Worm (Caenorhabditis elegans) whole organism, L2 larva: ENCODE data around the gene apc-11.

Experiments used
- C34F6.9 ChIP-seq: fragments of 150-350 bp; optimal IDR thresholded peaks from 2 replicates; lab custom pipeline; 2014; ENCODE audit warnings: missing biosample characterization, missing genetic modification characterization
- dmd-4 ChIP-seq: sonication (generic microtip); optimal IDR thresholded peaks from 2 replicates; lab custom pipeline; 2017; ENCODE audit warnings: missing biosample characterization, missing genetic modification characterization
- elt-1 ChIP-seq: fragments of 150-350 bp; optimal IDR thresholded peaks from 2 replicates; lab custom pipeline; 2014; ENCODE audit warnings: missing biosample characterization, missing genetic modification characterization
- lin-39 ChIP-seq: fragments of 150-350 bp; optimal IDR thresholded peaks from 2 replicates; lab custom pipeline; 2014; ENCODE audit warnings: missing biosample characterization, missing genetic modification reagents, missing genetic modification characterization
- mdl-1 ChIP-seq, 2 experiments: fragments of 150-350 bp in 1 of 2; sonication (generic microtip) in 1 of 2; optimal IDR thresholded peaks; 2 replicates each; lab custom pipeline; 2017; ENCODE audit warnings: missing biosample characterization in 2 of 2, missing genetic modification characterization in 2 of 2
- nhr-23 ChIP-seq: fragments of 150-350 bp; optimal IDR thresholded peaks from 2 replicates; lab custom pipeline; 2014; ENCODE audit warnings: missing biosample characterization, missing genetic modification reagents, missing genetic modification characterization
- nhr-237 ChIP-seq: fragments of 150-350 bp; optimal IDR thresholded peaks from 2 replicates; lab custom pipeline; 2014; ENCODE audit warnings: missing biosample characterization, missing genetic modification characterization
- nhr-77 ChIP-seq: fragments of 150-350 bp; optimal IDR thresholded peaks from 2 replicates; lab custom pipeline; 2014; ENCODE audit warnings: missing biosample characterization, missing genetic modification characterization
- skn-1 ChIP-seq: sonication (generic microtip); optimal IDR thresholded peaks from 2 replicates; lab custom pipeline; 2017; ENCODE audit warnings: missing biosample characterization, missing genetic modification characterization
- snpc-4 ChIP-seq: fragments of 150-350 bp; optimal IDR thresholded peaks from 2 replicates; lab custom pipeline; 2014; ENCODE audit warnings: missing biosample characterization, missing genetic modification characterization
- zag-1 ChIP-seq: fragments of 150-350 bp; optimal IDR thresholded peaks from 2 replicates; lab custom pipeline; 2014; ENCODE audit warnings: missing biosample characterization, missing genetic modification characterization

DNA sequence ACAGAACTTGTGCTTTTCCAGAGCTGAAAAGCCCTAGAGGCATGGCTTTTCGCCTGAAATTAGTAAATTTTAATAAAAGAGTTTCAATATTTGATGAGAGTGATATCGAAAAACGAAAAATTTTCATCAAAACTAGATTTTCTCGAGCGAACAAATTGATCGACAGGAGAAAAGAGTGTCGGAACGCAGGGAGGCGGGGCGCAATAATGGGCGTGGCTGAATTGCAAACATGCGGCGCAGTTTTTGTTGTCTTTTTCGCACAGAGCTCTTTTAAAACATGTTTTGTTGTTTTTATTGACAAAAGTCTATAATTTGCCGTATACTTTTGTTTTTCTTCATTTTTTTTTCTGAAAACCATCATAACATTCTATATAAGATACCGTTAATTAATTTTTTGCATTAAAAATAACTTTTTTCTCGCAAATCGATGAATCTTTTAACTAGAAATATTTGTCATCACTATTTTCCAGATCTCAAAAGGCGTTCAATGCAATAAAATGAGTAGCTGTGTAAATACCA is 15.8 kb downstream of the apc-11 start, which contains the start of the genes sel-5 and wdr-48:
- TF ChIP-seq nhr-237 (tag; lab: Kevin White, UChicago), result no peak
- TF ChIP-seq mdl-1 (tag; optimal IDR thresholded peaks at IDR 0.05; lab: Kevin White, UChicago), result no peak
- no peak for TF ChIP-seq nhr-23
- no peak for TF ChIP-seq snpc-4 (tag; lab: Kevin White, UChicago)
- TF ChIP-seq dmd-4 (tag; lab: Kevin White, UChicago), result no peak
- no peak for TF ChIP-seq lin-39
- no peak for TF ChIP-seq nhr-77 (tag; lab: Kevin White, UChicago)
- TF ChIP-seq elt-1, result no peak
- no peak for TF ChIP-seq skn-1 (tag; lab: Kevin White, UChicago)
- TF ChIP-seq zag-1 (tag; lab: Kevin White, UChicago), result no peak
- peak; percentile 58 for TF ChIP-seq C34F6.9
